Fruit fly (Drosophila melanogaster) S2 (cell line): ENCODE results near the gene by.

Experiments
- CG8478 ChIP-seq: fragments of >200 bp; optimal IDR thresholded peaks from 2 replicates; lab custom pipeline; 2018
- CTCF ChIP-seq, 2 experiments: fragments of >200 bp; optimal IDR thresholded peaks; 2 replicates each; lab custom pipeline; 2018

The by gene

DNA sequence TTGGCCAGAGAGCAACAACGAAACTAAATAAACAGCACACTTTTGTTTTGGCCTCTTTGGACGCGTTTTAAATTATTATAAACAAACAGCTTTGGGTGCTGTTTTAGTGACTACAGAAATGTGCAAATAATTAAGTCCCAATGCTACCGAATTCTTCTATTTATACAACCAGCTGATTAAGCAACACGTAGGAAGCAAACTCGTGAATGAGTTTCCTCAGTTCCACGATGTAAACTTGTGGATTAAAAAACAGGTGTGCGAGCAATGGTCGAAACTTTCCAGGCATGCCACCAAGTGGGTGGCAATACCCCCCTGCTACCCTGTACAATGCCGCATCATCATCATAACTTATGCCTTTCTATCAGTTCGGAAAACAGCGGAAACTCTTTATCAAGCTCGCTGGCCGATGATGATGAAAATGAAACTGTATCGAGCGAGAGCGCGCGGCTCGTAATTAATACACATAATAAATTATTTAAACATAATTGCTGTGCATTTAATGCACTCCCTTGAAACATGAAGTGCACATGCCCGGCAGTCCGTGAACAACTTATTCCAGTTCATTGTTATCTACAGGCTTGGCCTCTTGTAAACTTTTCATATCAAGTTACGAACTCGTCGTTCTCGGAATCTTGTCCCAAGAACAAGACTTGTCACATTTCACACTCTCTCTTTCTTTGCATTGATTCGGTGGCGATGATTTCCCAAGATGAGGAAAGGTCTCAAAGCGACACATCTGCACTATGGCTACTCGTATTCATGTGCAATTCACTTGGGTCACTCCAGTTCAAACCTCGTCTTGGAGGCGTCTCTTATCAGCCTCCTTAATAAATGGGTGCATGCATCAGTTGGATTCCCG is 32.4 kb downstream of the by start:
- TF ChIP-seq CTCF (optimal IDR thresholded peaks at IDR 0.05; lab: Kevin White, UChicago) = no peak
- no peak for TF ChIP-seq CG8478

DNA sequence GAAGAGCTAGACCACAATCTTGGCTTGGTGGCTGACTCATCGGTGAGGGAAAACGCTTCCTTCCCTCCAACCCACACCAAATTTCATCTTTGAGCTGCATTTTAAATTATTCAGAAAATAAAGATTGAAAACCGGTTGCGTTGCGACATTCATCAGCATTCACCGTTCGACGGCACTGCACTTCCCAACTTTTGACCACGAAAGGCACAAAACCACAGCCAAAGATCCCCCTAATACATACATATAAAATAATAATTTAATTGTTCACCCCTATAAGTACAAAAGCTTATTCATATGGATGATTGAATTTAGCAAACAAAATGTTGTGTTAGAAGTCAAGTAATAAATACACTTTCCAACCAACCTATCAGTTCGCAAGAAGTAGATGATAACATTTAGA is 33.6 kb downstream of the by start:
- TF ChIP-seq CTCF (optimal IDR thresholded peaks at IDR 0.05; lab: Kevin White, UChicago) (no peak), CG8478 (no peak)

DNA sequence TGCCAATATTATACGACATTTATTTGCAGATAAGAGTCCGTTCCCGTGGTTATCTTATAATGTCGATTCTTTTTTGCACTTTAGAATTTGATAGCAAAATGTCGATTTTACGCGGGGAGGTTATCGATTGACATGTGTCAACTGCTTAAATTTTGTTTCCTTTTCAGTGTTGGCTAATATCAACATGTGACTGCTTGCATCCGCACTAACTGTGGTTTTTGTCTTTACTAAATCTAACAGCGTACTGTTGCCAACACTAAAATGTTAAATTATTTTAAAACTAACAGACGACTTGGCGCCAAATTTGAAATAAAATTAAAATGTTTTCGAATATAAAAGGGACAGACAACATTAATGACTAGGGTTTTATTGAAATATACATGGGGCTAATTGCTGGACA is 36.1 kb downstream of the by start:
- TF ChIP-seq CTCF (optimal IDR thresholded peaks at IDR 0.05; lab: Kevin White, UChicago) = peak; percentile 43 to 59
- no peak for TF ChIP-seq CG8478

DNA sequence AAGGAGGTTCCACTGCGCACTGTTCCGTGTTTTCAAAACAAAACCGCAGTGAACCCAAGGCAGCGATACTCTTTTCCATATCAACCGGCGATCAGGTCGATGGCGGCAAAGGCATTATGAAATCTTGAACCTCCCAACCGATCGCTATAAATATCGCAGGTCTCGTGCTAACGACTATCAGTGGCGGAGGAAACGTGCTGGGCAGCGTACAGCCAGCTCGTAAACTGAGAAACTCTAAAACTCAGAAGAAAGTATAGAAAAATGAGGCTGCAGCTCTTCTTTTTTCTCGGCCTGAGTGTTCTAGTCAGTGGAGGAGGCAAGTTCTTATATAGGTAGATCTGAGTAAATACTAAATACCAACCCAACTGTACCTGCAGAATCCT is 38.2 kb downstream of the by start, which contains the start of gene phu:
TSS of gene phu (plus strand) at position 175 of the 383 bp plus-strand sequence.
- TF ChIP-seq CTCF (optimal IDR thresholded peaks at IDR 0.05; lab: Kevin White, UChicago) = no peak
- TF ChIP-seq CG8478 = no peak

DNA sequence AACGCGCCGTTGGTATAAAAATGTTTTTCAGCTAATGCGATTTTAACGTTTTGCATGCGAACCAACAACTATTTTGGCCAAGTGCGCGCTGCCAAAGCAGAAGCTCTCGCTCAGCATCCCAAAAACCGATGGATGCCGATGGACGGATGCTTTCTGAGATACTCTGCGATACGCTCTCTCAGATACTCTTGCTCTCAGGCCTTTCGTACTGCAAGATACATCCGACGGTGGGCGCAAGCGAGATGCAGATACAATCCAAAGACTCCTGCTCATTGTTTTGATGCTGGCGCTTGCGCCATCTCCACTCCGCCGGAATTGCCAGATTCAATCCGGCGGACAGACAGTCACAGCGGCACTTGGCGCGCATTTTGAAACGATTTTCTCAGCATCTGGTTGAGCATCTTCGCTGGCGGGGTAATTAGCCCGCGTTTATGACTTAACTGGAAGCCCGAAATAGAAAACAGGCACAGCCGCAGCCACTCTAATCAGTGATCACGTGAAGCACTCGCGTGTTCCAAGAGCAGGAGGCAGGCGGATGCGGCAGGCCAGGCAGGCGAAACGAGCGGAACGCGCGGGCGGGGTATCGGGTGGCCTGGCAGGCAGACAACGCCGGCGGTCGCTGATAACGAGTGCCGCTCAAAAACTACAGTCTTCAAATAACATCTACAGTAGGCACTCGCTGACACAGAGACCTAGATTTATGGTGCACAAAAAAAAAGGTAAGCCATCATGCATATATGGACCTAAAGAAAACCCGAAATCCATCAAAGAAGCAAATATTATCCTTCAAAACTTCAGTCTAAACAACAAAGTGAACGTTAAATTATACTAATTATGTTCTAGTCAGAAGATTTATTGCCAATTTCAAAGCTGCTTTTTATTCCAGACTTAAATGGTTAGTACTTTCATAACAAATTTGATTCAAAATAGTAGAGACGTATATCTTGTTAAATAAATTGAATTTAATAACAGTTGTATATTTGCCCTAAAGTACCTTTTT is 38.9 kb downstream of the by start, which contains the start of gene CG16779:
TSS of gene CG16779 (minus strand) at position 51 of the 1,000 bp plus-strand sequence.
- TF ChIP-seq CG8478 = no peak
- TF ChIP-seq CTCF (optimal IDR thresholded peaks at IDR 0.05; lab: Kevin White, UChicago) = no peak

DNA sequence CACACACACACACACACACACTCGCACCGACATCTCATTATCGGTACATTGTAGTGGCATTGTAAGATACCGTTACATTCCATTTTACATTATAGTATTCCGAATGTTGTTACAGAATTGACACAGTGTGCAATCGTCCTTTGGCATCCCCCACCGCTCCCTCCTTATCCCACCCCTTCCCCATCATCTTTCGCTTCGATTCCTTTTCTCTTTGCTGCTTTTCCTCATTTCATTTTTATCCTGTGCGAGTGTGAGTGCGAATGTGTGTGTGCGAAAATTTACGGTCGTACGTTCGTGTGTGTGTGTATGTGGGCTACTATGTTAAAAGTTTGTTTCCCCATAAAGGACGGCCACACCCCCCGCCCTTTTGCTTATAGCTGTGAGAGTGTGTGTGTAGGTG is 40.7 kb downstream of the by start:
- TF ChIP-seq CTCF (optimal IDR thresholded peaks at IDR 0.05; lab: Kevin White, UChicago) = no peak
- TF ChIP-seq CG8478 = no peak

DNA sequence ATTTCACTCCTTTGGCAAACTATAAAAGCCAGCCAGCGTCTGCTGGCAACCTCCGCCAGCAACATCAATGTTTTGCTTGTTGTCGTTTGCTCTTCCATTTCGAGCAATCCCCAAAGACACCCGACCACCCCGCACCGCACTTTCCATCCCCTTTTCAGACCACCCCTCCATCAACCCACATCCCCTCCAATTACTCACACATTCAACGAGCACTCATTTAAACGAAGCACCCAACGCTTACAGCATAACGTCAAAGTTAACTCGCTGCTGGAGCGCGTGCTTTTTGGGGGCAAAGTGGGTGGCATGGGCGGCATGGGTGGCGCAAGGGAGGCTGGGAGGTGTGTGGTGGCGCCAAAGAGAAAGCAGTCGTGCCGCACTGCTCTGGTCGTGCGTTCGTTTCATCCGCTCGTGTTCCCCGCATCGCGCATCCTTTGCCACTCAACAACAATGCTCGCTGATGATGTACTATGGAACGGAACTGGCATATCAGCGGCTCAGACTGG is 41.7 kb downstream of the by start:
- TF ChIP-seq CTCF (optimal IDR thresholded peaks at IDR 0.05; lab: Kevin White, UChicago) (no peak), CG8478 (no peak)

DNA sequence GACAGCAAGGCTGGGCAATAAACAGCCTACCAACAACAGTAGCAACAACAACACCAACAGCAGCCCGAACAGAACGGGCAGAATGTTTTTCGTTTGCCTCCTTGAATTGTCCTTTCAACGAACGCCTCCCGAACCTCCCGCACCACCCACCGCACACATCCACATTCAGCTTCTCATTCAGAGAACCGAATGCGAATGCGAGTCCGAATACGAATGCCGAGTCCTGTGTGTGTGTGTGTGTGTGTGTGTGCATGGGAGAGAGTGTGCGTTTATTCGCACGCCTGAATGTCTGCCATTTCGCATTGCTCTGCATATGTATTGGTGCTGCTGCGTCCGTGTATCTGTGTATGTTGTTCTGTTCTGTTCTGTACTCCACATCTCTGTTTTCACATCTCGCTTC is 44.3 kb downstream of the by start:
- no peak for TF ChIP-seq CTCF (optimal IDR thresholded peaks at IDR 0.05; lab: Kevin White, UChicago)
- TF ChIP-seq CG8478 = no peak

DNA sequence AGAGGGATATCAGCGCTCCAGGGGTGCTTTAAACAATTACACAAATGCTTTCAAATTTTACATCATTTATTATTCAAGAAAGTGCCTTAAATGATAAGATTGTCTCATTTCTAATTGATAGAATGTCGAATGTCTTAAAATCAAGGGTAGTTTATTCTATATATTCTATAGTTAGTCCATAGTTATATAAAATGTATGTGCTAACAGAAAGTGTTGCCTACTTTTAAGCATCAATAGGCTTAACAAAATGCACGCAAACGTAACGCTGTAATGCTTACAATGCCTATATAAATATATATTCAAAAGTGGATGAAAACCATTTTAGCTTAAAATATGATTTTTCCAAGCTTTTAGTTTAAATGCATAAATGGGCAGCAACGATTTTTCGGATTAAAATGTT is 44.9 kb downstream of the by start:
- TF ChIP-seq CG8478 = no peak
- no peak for TF ChIP-seq CTCF (optimal IDR thresholded peaks at IDR 0.05; lab: Kevin White, UChicago)

DNA sequence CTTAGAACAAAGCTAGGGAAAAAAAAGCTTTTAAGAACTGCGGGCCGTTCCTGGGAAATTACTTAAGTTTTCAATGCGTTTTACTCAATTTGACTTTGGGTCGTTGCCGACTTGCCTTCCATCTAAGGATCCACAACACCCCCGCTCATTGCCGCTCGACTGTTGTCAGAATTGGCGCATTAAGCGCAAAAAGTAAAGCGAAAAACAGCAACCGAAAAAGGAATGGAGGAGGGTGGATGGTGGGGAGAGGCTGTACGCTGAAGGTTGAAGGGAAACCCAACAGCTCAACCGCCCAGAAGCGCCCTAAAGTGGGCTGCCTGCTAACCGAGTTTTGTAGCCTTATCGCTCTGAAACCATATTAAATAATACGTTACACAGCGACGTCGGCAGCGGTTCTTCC is 45.2 kb downstream of the by start:
- TF ChIP-seq CG8478 (no peak), CTCF (optimal IDR thresholded peaks at IDR 0.05; lab: Kevin White, UChicago) (no peak)

DNA sequence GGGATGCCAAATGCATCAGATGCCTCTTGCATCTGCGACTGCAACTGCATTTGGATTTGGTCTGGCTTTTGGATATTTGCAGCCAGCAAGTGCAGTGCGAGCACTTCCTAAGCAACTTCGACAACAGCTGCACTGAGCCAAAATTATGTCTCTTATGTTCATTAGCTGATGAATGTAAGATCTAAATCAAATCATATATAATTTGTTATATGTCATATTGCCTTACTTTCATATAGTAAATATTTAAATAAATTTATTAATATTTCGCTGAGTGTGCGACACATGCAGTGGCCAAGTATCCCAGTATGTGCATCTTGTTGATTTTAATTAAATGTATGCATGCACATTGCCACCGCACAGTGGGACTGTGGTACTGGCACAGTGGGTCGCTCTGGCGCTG is 52.4 kb downstream of the by start:
- TF ChIP-seq CG8478 (no peak), CTCF (optimal IDR thresholded peaks at IDR 0.05; lab: Kevin White, UChicago) (no peak)
